Fruit fly (Drosophila melanogaster) whole organism, embryonic: ENCODE data around the gene CG44174.

ENCODE experiments used
- Awh ChIP-seq: fragments of 200-800 bp; sonication (Bioruptor generic); IDR thresholded peaks from 2 replicates; pipeline ENCODE4, ENCODE4 v1.3.6; 2022; ENCODE audit warnings: missing biosample characterization, missing genetic modification characterization
- Bgb ChIP-seq: fragments of 200-800 bp; sonication (Bioruptor generic); IDR thresholded peaks from 2 replicates; pipeline ENCODE4 v1.3.6; 2022; ENCODE audit warnings: missing biosample characterization, missing genetic modification characterization; ENCODE audit not compliant: partially characterized antibody
- CG1024 ChIP-seq: fragments of 200-800 bp; sonication (Bioruptor generic); IDR thresholded peaks from 2 replicates; pipeline ENCODE4 v1.3.6; 2022; ENCODE audit warnings: missing biosample characterization, missing genetic modification characterization
- CG11398 ChIP-seq: fragments of 200-800 bp; sonication (Bioruptor generic); optimal IDR thresholded peaks from 2 replicates; lab custom pipeline; 2016; ENCODE audit warnings: missing biosample characterization, missing genetic modification characterization
- CG11560 ChIP-seq: fragments of 200-800 bp; sonication (Bioruptor generic); IDR thresholded peaks from 3 replicates; pipeline ENCODE4 v1.3.6; 2022; ENCODE audit warnings: missing biosample characterization, missing genetic modification characterization
- CG12391 ChIP-seq: fragments of 200-800 bp; sonication (Bioruptor generic); optimal IDR thresholded peaks from 3 replicates; lab custom pipeline; 2018; ENCODE audit warnings: missing biosample characterization, mild to moderate bottlenecking, missing genetic modification characterization, moderate library complexity
- CG13624 ChIP-seq: fragments of 200-800 bp; sonication (Bioruptor generic); optimal IDR thresholded peaks from 2 replicates; lab custom pipeline; 2016; ENCODE audit warnings: missing biosample characterization, missing genetic modification characterization
- CG15073 ChIP-seq: fragments of 200-800 bp; sonication (Bioruptor generic); optimal IDR thresholded peaks from 2 replicates; lab custom pipeline; 2016; ENCODE audit warnings: missing biosample characterization, missing genetic modification characterization
- CG15601 ChIP-seq: fragments of 200-800 bp; sonication (Bioruptor generic); optimal IDR thresholded peaks from 3 replicates; lab custom pipeline; 2019; ENCODE audit warnings: missing biosample characterization, mild to moderate bottlenecking, missing genetic modification characterization, moderate library complexity
- CG15696 ChIP-seq: fragments of 200-800 bp; sonication (Bioruptor generic); optimal IDR thresholded peaks from 2 replicates; lab custom pipeline; 2019; ENCODE audit warnings: missing biosample characterization, mild to moderate bottlenecking, missing genetic modification characterization, moderate library complexity
- CG16779 ChIP-seq: fragments of 200-800 bp; sonication (Bioruptor generic); IDR thresholded peaks from 2 replicates; pipeline ENCODE4 v1.3.6; 2022; ENCODE audit warnings: missing biosample characterization, missing genetic modification characterization
- CG17802 ChIP-seq: fragments of 200-800 bp; sonication (Bioruptor generic); optimal IDR thresholded peaks from 2 replicates; lab custom pipeline; 2018; ENCODE audit warnings: missing biosample characterization, mild to moderate bottlenecking, missing genetic modification characterization, moderate library complexity
- CG31388 ChIP-seq: fragments of 200-800 bp; sonication (Bioruptor generic); optimal IDR thresholded peaks from 2 replicates; lab custom pipeline; 2016; ENCODE audit warnings: missing biosample characterization, missing genetic modification characterization
- CG3281 ChIP-seq: fragments of 200-800 bp; sonication (Bioruptor generic); optimal IDR thresholded peaks from 3 replicates; lab custom pipeline; 2017; ENCODE audit warnings: missing biosample characterization, mild to moderate bottlenecking, missing genetic modification characterization
- CG5180 ChIP-seq: fragments of 200-800 bp; sonication (Bioruptor generic); optimal IDR thresholded peaks from 3 replicates; lab custom pipeline; 2017; ENCODE audit warnings: missing biosample characterization, missing genetic modification characterization, mild to moderate bottlenecking, moderate library complexity, missing genetic modification reagents
- CG6689 ChIP-seq: fragments of 200-800 bp; sonication (Bioruptor generic); IDR thresholded peaks from 2 replicates; pipeline ENCODE4 v1.3.6; 2022; ENCODE audit warnings: missing biosample characterization, missing genetic modification characterization
- CG8924 ChIP-seq: fragments of 200-800 bp; optimal IDR thresholded peaks from 3 replicates; lab custom pipeline; 2019; ENCODE audit warnings: missing biosample characterization, mild to moderate bottlenecking, missing genetic modification characterization, moderate library complexity
- CG9437 ChIP-seq: fragments of 200-800 bp; sonication (Bioruptor generic); optimal IDR thresholded peaks from 2 replicates; lab custom pipeline; 2018; ENCODE audit warnings: missing biosample characterization, mild to moderate bottlenecking, missing genetic modification characterization
- CG9797 ChIP-seq: fragments of 200-800 bp; sonication (Bioruptor generic); optimal IDR thresholded peaks from 3 replicates; lab custom pipeline; 2018; ENCODE audit warnings: missing biosample characterization, mild to moderate bottlenecking, missing genetic modification characterization
- CrebB ChIP-seq: fragments of 200-800 bp; sonication (Bioruptor generic); optimal IDR thresholded peaks from 3 replicates; lab custom pipeline; 2018; ENCODE audit warnings: missing biosample characterization, mild to moderate bottlenecking, missing genetic modification characterization
- Doc3 ChIP-seq: fragments of 200-800 bp; sonication (Bioruptor generic); IDR thresholded peaks from 3 replicates; pipeline ENCODE4 v1.3.6; 2022; ENCODE audit warnings: missing biosample characterization, missing genetic modification characterization; ENCODE audit not compliant: partially characterized antibody
- Ets65A ChIP-seq: fragments of 200-800 bp; sonication (Bioruptor generic); peaks from one replicate; lab custom pipeline; 2016; ENCODE audit warnings: missing biosample characterization, missing genetic modification characterization
- Ets97D ChIP-seq: fragments of 200-800 bp; sonication (Bioruptor generic); optimal IDR thresholded peaks from 3 replicates; lab custom pipeline; 2016; ENCODE audit warnings: missing biosample characterization, missing genetic modification characterization
- HLH3B ChIP-seq: fragments of 200-800 bp; sonication (Bioruptor generic); IDR thresholded peaks from 2 replicates; pipeline ENCODE4 v1.3.6; 2022; ENCODE audit warnings: missing biosample characterization, missing genetic modification characterization
- Hey ChIP-seq: fragments of 200-800 bp; sonication (Bioruptor generic); optimal IDR thresholded peaks from 3 replicates; lab custom pipeline; 2018; ENCODE audit warnings: missing biosample characterization, mild to moderate bottlenecking, missing genetic modification characterization
- Hmx ChIP-seq: fragments of 200-800 bp; sonication (Bioruptor generic); optimal IDR thresholded peaks from 2 replicates; lab custom pipeline; 2016; ENCODE audit warnings: missing biosample characterization, missing genetic modification characterization
- Hsf ChIP-seq: fragments of 200-800 bp; sonication (Bioruptor generic); optimal IDR thresholded peaks from 3 replicates; lab custom pipeline; 2016; ENCODE audit warnings: missing biosample characterization, missing genetic modification characterization
- Meics ChIP-seq: fragments of 200-800 bp; sonication (Bioruptor generic); optimal IDR thresholded peaks from 2 replicates; lab custom pipeline; 2017; ENCODE audit warnings: missing biosample characterization, mild to moderate bottlenecking, missing genetic modification characterization
- Rx ChIP-seq: fragments of 200-800 bp; sonication (Bioruptor generic); IDR thresholded peaks from 2 replicates; pipeline ENCODE4 v1.3.6; 2022; ENCODE audit warnings: missing biosample characterization, missing genetic modification characterization
- Sox102F ChIP-seq: fragments of 200-800 bp; sonication (Bioruptor generic); optimal IDR thresholded peaks from 2 replicates; lab custom pipeline; 2018; ENCODE audit warnings: missing biosample characterization, mild to moderate bottlenecking, missing genetic modification characterization, moderate library complexity
- Xbp1 ChIP-seq: fragments of 200-800 bp; sonication (Bioruptor generic); optimal IDR thresholded peaks from 3 replicates; lab custom pipeline; 2016; ENCODE audit warnings: missing biosample characterization, mild to moderate bottlenecking, missing genetic modification characterization
- Xrp1 ChIP-seq: fragments of 200-800 bp; sonication (Bioruptor generic); IDR thresholded peaks from 2 replicates; pipeline ENCODE4 v1.3.6; 2022; ENCODE audit warnings: missing biosample characterization, missing genetic modification characterization
- ac ChIP-seq: fragments of 200-800 bp; sonication (Bioruptor generic); optimal IDR thresholded peaks from 3 replicates; lab custom pipeline; 2017; ENCODE audit warnings: missing biosample characterization, mild to moderate bottlenecking, missing genetic modification characterization
- bab2 ChIP-seq: fragments of 200-800 bp; sonication (Bioruptor generic); optimal IDR thresholded peaks from 2 replicates; lab custom pipeline; 2016; ENCODE audit warnings: missing biosample characterization, missing genetic modification characterization
- chn ChIP-seq: fragments of 200-800 bp; sonication (Bioruptor generic); optimal IDR thresholded peaks from 2 replicates; lab custom pipeline; 2016; ENCODE audit warnings: missing biosample characterization, missing genetic modification characterization
- crc ChIP-seq: fragments of 200-800 bp; sonication (Bioruptor generic); optimal IDR thresholded peaks from 2 replicates; lab custom pipeline; 2016; ENCODE audit warnings: missing biosample characterization, missing genetic modification characterization
- da ChIP-seq: fragments of 200-800 bp; sonication (Bioruptor generic); optimal IDR thresholded peaks from 2 replicates; lab custom pipeline; 2016; ENCODE audit warnings: missing biosample characterization, missing genetic modification characterization
- dm ChIP-seq: fragments of 200-800 bp; sonication (Bioruptor generic); optimal IDR thresholded peaks from 3 replicates; lab custom pipeline; 2016; ENCODE audit warnings: missing biosample characterization, missing genetic modification characterization
- dpn ChIP-seq, 2 experiments: fragments of 200-800 bp; sonication (Bioruptor generic); optimal IDR thresholded peaks; 3 replicates each; lab custom pipeline; 2016; ENCODE audit warnings: missing biosample characterization in 2 of 2, missing genetic modification characterization in 2 of 2
- eve ChIP-seq, 2 experiments: fragments of >200 bp; optimal IDR thresholded peaks; 2 replicates each; lab custom pipeline; 2017; ENCODE audit warnings: missing biosample characterization in 2 of 2, missing genetic modification characterization in 2 of 2
- kah ChIP-seq: fragments of 200-800 bp; sonication (Bioruptor generic); optimal IDR thresholded peaks from 2 replicates; lab custom pipeline; 2018; ENCODE audit warnings: missing biosample characterization, mild to moderate bottlenecking, missing genetic modification characterization
- odd ChIP-seq: fragments of 200-800 bp; sonication (Bioruptor generic); optimal IDR thresholded peaks from 2 replicates; lab custom pipeline; 2017; ENCODE audit warnings: missing biosample characterization, mild to moderate bottlenecking, missing genetic modification characterization
- pum ChIP-seq: fragments of 200-800 bp; sonication (Bioruptor generic); optimal IDR thresholded peaks from 2 replicates; lab custom pipeline; 2016; ENCODE audit warnings: missing biosample characterization, missing genetic modification characterization
- rib ChIP-seq: fragments of 200-800 bp; sonication (Bioruptor generic); IDR thresholded peaks from 2 replicates; pipeline ENCODE4 v1.3.6; 2022; ENCODE audit warnings: missing biosample characterization, missing genetic modification characterization
- sens ChIP-seq: fragments of 200-800 bp; sonication (Bioruptor generic); peaks from one replicate; lab custom pipeline; 2016; ENCODE audit warnings: missing biosample characterization, missing genetic modification characterization
- seq ChIP-seq: fragments of 200-800 bp; sonication (Bioruptor generic); IDR thresholded peaks from 2 replicates; pipeline ENCODE4 v1.3.6; 2022; ENCODE audit warnings: missing biosample characterization, missing genetic modification characterization
- sr ChIP-seq: fragments of 200-800 bp; sonication (Bioruptor generic); IDR thresholded peaks from 3 replicates; pipeline ENCODE4 v1.3.6; 2022; ENCODE audit warnings: missing biosample characterization, missing genetic modification characterization
- vvl ChIP-seq: fragments of 200-800 bp; sonication (Bioruptor generic); IDR thresholded peaks from 2 replicates; pipeline ENCODE4 v1.3.6; 2022; ENCODE audit warnings: missing biosample characterization, missing genetic modification characterization

Gene CG44174

dm6 chr3R:19326043-19326805 is 28.7 kb upstream of the CG44174 start, which contains the start of gene Delta (continued):
- TF ChIP-seq Hsf (GFP tag; lab: Kevin White, UChicago), result no peak
- no peak for TF ChIP-seq Xbp1
- TF ChIP-seq Meics (GFP tag; lab: Kevin White, UChicago), result no peak
- peak; percentile 56 for TF ChIP-seq odd (GFP tag; lab: Kevin White, UChicago)
- TF ChIP-seq CG13624, result no peak
- no peak for TF ChIP-seq bab2 (GFP tag; lab: Kevin White, UChicago)
- TF ChIP-seq ac (GFP tag; lab: Kevin White, UChicago), result peak; percentile 50
- TF ChIP-seq Hmx (GFP tag; lab: Kevin White, UChicago), result no peak
- no peak for TF ChIP-seq CG16779
- no peak for TF ChIP-seq da
- no peak for TF ChIP-seq Doc3 (GFP tag; lab: Robert Waterston, UW)
- no peak for TF ChIP-seq chn (GFP tag; lab: Kevin White, UChicago)
- no peak for TF ChIP-seq CG15601 (tag; lab: Kevin White, UChicago)
- TF ChIP-seq CG3281 (GFP tag; lab: Kevin White, UChicago), result no peak
- TF ChIP-seq CG11560 (tag; lab: Robert Waterston, UW), result no peak
- TF ChIP-seq Xrp1 (GFP tag; lab: Robert Waterston, UW), result no peak
- TF ChIP-seq CG12391 (tag; lab: Kevin White, UChicago), result peak; percentile 36
- TF ChIP-seq CG17802 (tag; lab: Kevin White, UChicago), result no peak
- TF ChIP-seq seq (GFP tag; lab: Robert Waterston, UW), result no peak
- TF ChIP-seq CG11398 (GFP tag; lab: Kevin White, UChicago), result no peak
- TF ChIP-seq dpn (GFP tag; optimal IDR thresholded peaks at IDR 0.05; lab: Kevin White, UChicago), result no peak
- TF ChIP-seq Ets97D (GFP tag; lab: Kevin White, UChicago), result no peak
- TF ChIP-seq Rx (GFP tag; lab: Robert Waterston, UW), result no peak
- no peak for TF ChIP-seq crc (GFP tag; lab: Kevin White, UChicago)
- no peak for TF ChIP-seq Sox102F (GFP tag; lab: Kevin White, UChicago)
- TF ChIP-seq HLH3B (GFP tag; lab: Robert Waterston, UW), result no peak
- no peak for TF ChIP-seq CG1024
- no peak for TF ChIP-seq CG31388 (GFP tag; lab: Kevin White, UChicago)
- TF ChIP-seq Ets65A, result no peak
- TF ChIP-seq rib (GFP tag; lab: Robert Waterston, UW), result peak; percentile 25; the same call in 1 of the 2 replicates
- TF ChIP-seq sr, result no peak
- TF ChIP-seq CG9797 (GFP tag; lab: Kevin White, UChicago), result peak; percentile 25
- TF ChIP-seq pum (GFP tag; lab: Kevin White, UChicago), result no peak
- peak; percentile 71 for TF ChIP-seq CG8924
- TF ChIP-seq CrebB (tag; lab: Kevin White, UChicago), result peak; percentile 5
- TF ChIP-seq CG9437, result peak; percentile 89
- no peak for TF ChIP-seq CG15073 (GFP tag; lab: Kevin White, UChicago)
- TF ChIP-seq CG6689 (GFP tag; lab: Robert Waterston, UW), result no peak
- no peak for TF ChIP-seq CG5180 (GFP tag; lab: Kevin White, UChicago)

- TF ChIP-seq Bgb (GFP tag; lab: Robert Waterston, UW) (no peak), sens (GFP tag; lab: Kevin White, UChicago) (peak; percentile 29), kah (no peak), Hey (tag; lab: Kevin White, UChicago) (no peak), CG15696 (no peak), dm (GFP tag; lab: Kevin White, UChicago) (no peak), Awh (GFP tag; lab: Robert Waterston, UW) (peak; percentile 39; the same call in 1 of the 2 replicates), eve (GFP tag; optimal IDR thresholded peaks at IDR 0.05; lab: Kevin White, UChicago) (peak in 1 of 2 experiments; percentile 61), vvl (GFP tag; lab: Robert Waterston, UW) (0 out of 2 replicates have a peak, but pooled peaks have one; percentile 53)
Observed at dm6 chr3R:19322386-19322785, 24.9 kb upstream of the CG44174 start.
